Fruit fly (Drosophila melanogaster) whole organism, embryonic: ENCODE results near the gene CG15818.

ENCODE experiments used
- Abd-B ChIP-seq: fragments of 200-800 bp; sonication (Bioruptor generic); optimal IDR thresholded peaks from 2 replicates; lab custom pipeline; 2018; ENCODE audit warnings: missing biosample characterization, mild to moderate bottlenecking, missing genetic modification characterization, moderate library complexity
- Aef1 ChIP-seq: fragments of 200-800 bp; sonication (Bioruptor generic); IDR thresholded peaks from 3 replicates; pipeline ENCODE4 v1.3.6; 2022; ENCODE audit warnings: missing biosample characterization, missing genetic modification characterization
- Atf6 ChIP-seq: fragments of 200-800 bp; sonication (Bioruptor generic); IDR thresholded peaks from 2 replicates; pipeline ENCODE4 v1.3.6; 2022; ENCODE audit warnings: missing biosample characterization, missing genetic modification characterization
- CG10321 ChIP-seq: fragments of 200-800 bp; sonication (Bioruptor generic); IDR thresholded peaks from 2 replicates; pipeline ENCODE4 v1.3.6; 2022; ENCODE audit warnings: missing biosample characterization, missing genetic modification characterization
- CG11723 ChIP-seq: fragments of 200-800 bp; sonication (Bioruptor generic); optimal IDR thresholded peaks from 2 replicates; lab custom pipeline; 2017; ENCODE audit warnings: missing biosample characterization, mild to moderate bottlenecking, missing genetic modification characterization
- CG1233 ChIP-seq: fragments of 200-800 bp; sonication (Bioruptor generic); optimal IDR thresholded peaks from 4 replicates; lab custom pipeline; 2018; ENCODE audit warnings: missing biosample characterization, mild to moderate bottlenecking, missing genetic modification characterization
- CG13775 ChIP-seq: fragments of 200-800 bp; sonication (Bioruptor generic); optimal IDR thresholded peaks from 3 replicates; lab custom pipeline; 2017; ENCODE audit warnings: missing biosample characterization, mild to moderate bottlenecking, missing genetic modification characterization
- CG15269 ChIP-seq: fragments of 200-800 bp; sonication (Bioruptor generic); optimal IDR thresholded peaks from 2 replicates; lab custom pipeline; 2018; ENCODE audit warnings: missing biosample characterization, mild to moderate bottlenecking, missing genetic modification characterization, moderate library complexity
- CG17568 ChIP-seq: fragments of 200-800 bp; sonication (Bioruptor generic); optimal IDR thresholded peaks from 2 replicates; lab custom pipeline; 2018; ENCODE audit warnings: missing biosample characterization, mild to moderate bottlenecking, missing genetic modification characterization, moderate library complexity
- CG17612 ChIP-seq: fragments of 200-800 bp; sonication (Bioruptor generic); IDR thresholded peaks from 2 replicates; pipeline ENCODE4 v1.3.6; 2022; ENCODE audit warnings: missing biosample characterization, missing genetic modification characterization
- CG18011 ChIP-seq: fragments of 200-800 bp; sonication (Bioruptor generic); optimal IDR thresholded peaks from 2 replicates; lab custom pipeline; 2017; ENCODE audit warnings: missing biosample characterization, missing genetic modification characterization, mild to moderate bottlenecking, moderate library complexity, missing genotype
- CG2678 ChIP-seq: fragments of 200-800 bp; sonication (Bioruptor generic); optimal IDR thresholded peaks from 3 replicates; lab custom pipeline; 2019; ENCODE audit warnings: missing biosample characterization, mild to moderate bottlenecking, missing genetic modification characterization, moderate library complexity
- CG32532 ChIP-seq: fragments of 200-800 bp; sonication (Bioruptor generic); IDR thresholded peaks from 2 replicates; pipeline ENCODE4 v1.3.6; 2022; ENCODE audit warnings: missing biosample characterization, missing genetic modification characterization
- CG3281 ChIP-seq: fragments of 200-800 bp; sonication (Bioruptor generic); optimal IDR thresholded peaks from 3 replicates; lab custom pipeline; 2017; ENCODE audit warnings: missing biosample characterization, mild to moderate bottlenecking, missing genetic modification characterization
- CG3847 ChIP-seq: fragments of 200-800 bp; sonication (Bioruptor generic); IDR thresholded peaks from 2 replicates; pipeline ENCODE4 v1.3.6; 2022; ENCODE audit warnings: missing biosample characterization, missing genetic modification characterization
- CG4730 ChIP-seq: fragments of 200-800 bp; sonication (Bioruptor generic); IDR thresholded peaks from 2 replicates; pipeline ENCODE4 v1.3.6; 2022; ENCODE audit warnings: missing biosample characterization, missing genetic modification characterization
- CG7928 ChIP-seq: fragments of 200-800 bp; sonication (Bioruptor generic); optimal IDR thresholded peaks from 2 replicates; lab custom pipeline; 2017; ENCODE audit warnings: missing biosample characterization, mild to moderate bottlenecking, missing genetic modification characterization
- CG8478 ChIP-seq: fragments of >200 bp; optimal IDR thresholded peaks from 2 replicates; lab custom pipeline; 2018
- CG8924 ChIP-seq: fragments of 200-800 bp; optimal IDR thresholded peaks from 3 replicates; lab custom pipeline; 2019; ENCODE audit warnings: missing biosample characterization, mild to moderate bottlenecking, missing genetic modification characterization, moderate library complexity
- CG9609 ChIP-seq: fragments of 200-800 bp; sonication (Bioruptor generic); optimal IDR thresholded peaks from 3 replicates; lab custom pipeline; 2016; ENCODE audit warnings: missing biosample characterization, missing genetic modification characterization
- Doc3 ChIP-seq: fragments of 200-800 bp; sonication (Bioruptor generic); IDR thresholded peaks from 3 replicates; pipeline ENCODE4 v1.3.6; 2022; ENCODE audit warnings: missing biosample characterization, missing genetic modification characterization; ENCODE audit not compliant: partially characterized antibody
- Eip74EF ChIP-seq, 2 experiments: fragments of 200-800 bp in 1 of 2; fragments of >200 bp in 1 of 2; sonication (Bioruptor generic) in 1 of 2; optimal IDR thresholded peaks; 2 replicates each; lab custom pipeline; 2017 to 2019; ENCODE audit warnings: missing biosample characterization in 2 of 2, missing genetic modification characterization in 2 of 2, mild to moderate bottlenecking in 1 of 2, moderate library complexity in 1 of 2
- Ets65A ChIP-seq: fragments of 200-800 bp; sonication (Bioruptor generic); peaks from one replicate; lab custom pipeline; 2016; ENCODE audit warnings: missing biosample characterization, missing genetic modification characterization
- Fer2 ChIP-seq: fragments of 200-800 bp; sonication (Bioruptor generic); optimal IDR thresholded peaks from 2 replicates; lab custom pipeline; 2018; ENCODE audit warnings: missing biosample characterization, mild to moderate bottlenecking, missing genetic modification characterization, moderate library complexity
- GATAe ChIP-seq: fragments of 200-800 bp; sonication (Bioruptor generic); conservative IDR thresholded peaks from 2 replicates; pipeline ENCODE4 v1.3.6; 2022; ENCODE audit warnings: missing biosample characterization, missing genetic modification characterization
- Hmr ChIP-seq: fragments of 200-800 bp; sonication (Bioruptor generic); optimal IDR thresholded peaks from 3 replicates; lab custom pipeline; 2017; ENCODE audit warnings: mild to moderate bottlenecking, missing biosample characterization, missing genetic modification reagents, missing genetic modification characterization
- NK7.1 ChIP-seq: fragments of 200-800 bp; sonication (Bioruptor generic); optimal IDR thresholded peaks from 3 replicates; lab custom pipeline; 2016; ENCODE audit warnings: missing biosample characterization, missing genetic modification characterization
- NfI ChIP-seq: fragments of 200-800 bp; sonication (Bioruptor generic); optimal IDR thresholded peaks from 3 replicates; lab custom pipeline; 2018; ENCODE audit warnings: missing biosample characterization, mild to moderate bottlenecking, missing genetic modification characterization, moderate library complexity
- bab2 ChIP-seq: fragments of 200-800 bp; sonication (Bioruptor generic); optimal IDR thresholded peaks from 2 replicates; lab custom pipeline; 2016; ENCODE audit warnings: missing biosample characterization, missing genetic modification characterization
- bcd ChIP-seq: fragments of 200-800 bp; sonication (Bioruptor generic); optimal IDR thresholded peaks from 2 replicates; lab custom pipeline; 2017; ENCODE audit warnings: missing biosample characterization, mild to moderate bottlenecking, missing genetic modification characterization
- crc ChIP-seq: fragments of 200-800 bp; sonication (Bioruptor generic); optimal IDR thresholded peaks from 2 replicates; lab custom pipeline; 2016; ENCODE audit warnings: missing biosample characterization, missing genetic modification characterization
- croc ChIP-seq: fragments of 200-800 bp; sonication (Bioruptor generic); conservative IDR thresholded peaks from 3 replicates; pipeline ENCODE4 v1.3.6; 2022; ENCODE audit warnings: missing biosample characterization, missing genetic modification characterization
- cwo ChIP-seq: fragments of 200-800 bp; sonication (Bioruptor generic); optimal IDR thresholded peaks from 3 replicates; lab custom pipeline; 2017; ENCODE audit warnings: missing biosample characterization, missing genetic modification characterization, mild to moderate bottlenecking, moderate library complexity, missing genetic modification reagents
- dmrt11E ChIP-seq: fragments of 200-800 bp; sonication (Bioruptor generic); optimal IDR thresholded peaks from 3 replicates; lab custom pipeline; 2018; ENCODE audit warnings: missing biosample characterization, mild to moderate bottlenecking, missing genetic modification characterization, moderate library complexity
- fd3F ChIP-seq: fragments of 200-800 bp; sonication (Bioruptor generic); optimal IDR thresholded peaks from 2 replicates; lab custom pipeline; 2018; ENCODE audit warnings: missing biosample characterization, mild to moderate bottlenecking, missing genetic modification characterization, moderate library complexity
- gfzf ChIP-seq: fragments of 200-800 bp; sonication (Bioruptor generic); optimal IDR thresholded peaks from 2 replicates; lab custom pipeline; 2016; ENCODE audit warnings: missing biosample characterization, mild to moderate bottlenecking, missing genetic modification characterization, moderate library complexity
- insv ChIP-seq, 2 experiments: fragments of 200-800 bp; sonication (Bioruptor generic); optimal IDR thresholded peaks; 3 replicates each; lab custom pipeline; 2016 to 2018; ENCODE audit warnings: missing biosample characterization in 2 of 2, missing genetic modification characterization in 2 of 2
- inv ChIP-seq: fragments of 200-800 bp; sonication (Bioruptor generic); IDR thresholded peaks from 2 replicates; pipeline ENCODE4 v1.3.6; 2022; ENCODE audit warnings: missing biosample characterization, missing genetic modification characterization; ENCODE audit not compliant: partially characterized antibody
- lmd ChIP-seq: fragments of 200-800 bp; sonication (Bioruptor generic); IDR thresholded peaks from 2 replicates; pipeline ENCODE4 v1.3.6; 2022; ENCODE audit warnings: missing biosample characterization, missing genetic modification characterization
- nerfin-1 ChIP-seq: fragments of 200-800 bp; sonication (Bioruptor generic); optimal IDR thresholded peaks from 3 replicates; lab custom pipeline; 2019; ENCODE audit warnings: missing biosample characterization, mild to moderate bottlenecking, missing genetic modification characterization, moderate library complexity
- onecut ChIP-seq: fragments of 200-800 bp; sonication (Bioruptor generic); IDR thresholded peaks from 2 replicates; pipeline ENCODE4 v1.3.6; 2022; ENCODE audit warnings: missing biosample characterization, missing genetic modification characterization
- org-1 ChIP-seq: fragments of 200-800 bp; sonication (Bioruptor generic); optimal IDR thresholded peaks from 2 replicates; lab custom pipeline; 2017; ENCODE audit warnings: missing biosample characterization, missing genetic modification characterization
- prd ChIP-seq, 3 experiments: fragments of >200 bp in 2 of 3; fragments of 200-800 bp in 1 of 3; sonication (Bioruptor generic) in 1 of 3; optimal IDR thresholded peaks in 2 of 3; IDR thresholded peaks in 1 of 3; 2 replicates in 2 of 3; 3 replicates in 1 of 3; pipeline versions ENCODE4 v1.3.6 to Lab custom; 2017 to 2022; ENCODE audit warnings: missing biosample characterization in 1 of 3, missing genetic modification characterization in 1 of 3
- psq ChIP-seq: fragments of 200-800 bp; sonication (Bioruptor generic); optimal IDR thresholded peaks from 2 replicates; lab custom pipeline; 2017; ENCODE audit warnings: missing biosample characterization, missing genetic modification characterization
- schlank ChIP-seq: fragments of 200-800 bp; sonication (Bioruptor generic); optimal IDR thresholded peaks from 2 replicates; lab custom pipeline; 2018; ENCODE audit warnings: missing biosample characterization, mild to moderate bottlenecking, missing genetic modification characterization
- sd ChIP-seq: fragments of 200-800 bp; sonication (Bioruptor generic); optimal IDR thresholded peaks from 3 replicates; lab custom pipeline; 2018; ENCODE audit warnings: missing biosample characterization, mild to moderate bottlenecking, missing genetic modification characterization, moderate library complexity
- shn ChIP-seq: fragments of 200-800 bp; sonication (Bioruptor generic); optimal IDR thresholded peaks from 3 replicates; lab custom pipeline; 2016; ENCODE audit warnings: missing biosample characterization, missing genetic modification characterization
- sr ChIP-seq: fragments of 200-800 bp; sonication (Bioruptor generic); IDR thresholded peaks from 3 replicates; pipeline ENCODE4 v1.3.6; 2022; ENCODE audit warnings: missing biosample characterization, missing genetic modification characterization
- zen ChIP-seq: fragments of 200-800 bp; sonication (Bioruptor generic); optimal IDR thresholded peaks from 3 replicates; lab custom pipeline; 2018; ENCODE audit warnings: missing biosample characterization, mild to moderate bottlenecking, missing genetic modification characterization, moderate library complexity
- zfh2 ChIP-seq: fragments of 200-800 bp; sonication (Bioruptor generic); optimal IDR thresholded peaks from 2 replicates; lab custom pipeline; 2016; ENCODE audit warnings: missing biosample characterization, missing genetic modification characterization

The CG15818 gene

DNA sequence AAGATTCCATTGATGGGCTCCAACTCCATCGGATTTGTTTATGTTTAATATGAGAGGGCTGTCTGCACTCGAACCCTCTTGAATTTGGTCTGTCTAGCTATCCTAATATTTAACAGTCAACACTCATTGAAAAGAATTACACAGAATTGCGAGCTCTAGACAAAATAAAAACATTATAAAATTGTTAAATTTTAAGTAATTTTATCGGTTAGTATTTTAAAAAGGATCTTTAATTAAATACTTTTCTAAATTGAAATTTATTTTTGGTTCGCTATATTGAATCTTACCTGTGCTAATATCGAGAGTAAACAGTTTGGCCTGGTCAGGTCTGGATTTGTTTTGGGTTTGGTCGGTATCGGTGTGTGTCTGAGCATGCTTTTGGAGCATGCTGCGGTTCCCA is 9.1 kb upstream of the CG15818 start (continued):
- TF ChIP-seq Eip74EF (GFP tag; optimal IDR thresholded peaks at IDR 0.05; lab: Kevin White, UChicago) (peak in 1 of 2 experiments; percentile 60), GATAe (GFP tag; lab: Robert Waterston, UW) (no peak), CG17568 (GFP tag; lab: Kevin White, UChicago) (no peak), Ets65A (GFP tag; lab: Kevin White, UChicago) (no peak), CG10321 (peak; percentile 32; the same call in 1 of the 2 replicates), bcd (peak; percentile 57), zen (tag; lab: Kevin White, UChicago) (peak; percentile 45), shn (GFP tag; lab: Kevin White, UChicago) (no peak), fd3F (GFP tag; lab: Kevin White, UChicago) (peak; percentile 82), Atf6 (GFP tag; lab: Robert Waterston, UW) (peak; percentile 76), CG9609 (GFP tag; lab: Kevin White, UChicago) (peak; percentile 6), CG2678 (tag; lab: Kevin White, UChicago) (peak; percentile 86), CG13775 (GFP tag; lab: Kevin White, UChicago) (peak; percentile 36), zfh2 (peak; percentile 35), sr (GFP tag; lab: Robert Waterston, UW) (no peak), CG8478 (no peak), Aef1 (GFP tag; lab: Robert Waterston, UW) (peak; percentile 82), Hmr (peak; percentile 62), insv (GFP tag; optimal IDR thresholded peaks at IDR 0.05; lab: Kevin White, UChicago) (no peak), CG11723 (GFP tag; lab: Kevin White, UChicago) (peak; percentile 36), Fer2 (peak; percentile 56), psq (GFP tag; lab: Kevin White, UChicago) (no peak), CG8924 (peak; percentile 75), CG1233 (GFP tag; lab: Kevin White, UChicago) (peak; percentile 46), CG32532 (GFP tag; lab: Robert Waterston, UW) (peak; percentile 80), CG17612 (GFP tag; lab: Robert Waterston, UW) (0 out of 2 replicates have a peak, but pooled peaks have one; percentile 53), nerfin-1 (tag; lab: Kevin White, UChicago) (peak; percentile 56), onecut (GFP tag; lab: Robert Waterston, UW) (0 out of 2 replicates have a peak, but pooled peaks have one; percentile 39), CG7928 (GFP tag; lab: Kevin White, UChicago) (peak; percentile 12), NfI (GFP tag; lab: Kevin White, UChicago) (peak; percentile 79), Doc3 (no peak), bab2 (GFP tag; lab: Kevin White, UChicago) (no peak), CG4730 (GFP tag; lab: Robert Waterston, UW) (peak; percentile 64), CG3847 (GFP tag; lab: Robert Waterston, UW) (peak; percentile 76), crc (GFP tag; lab: Kevin White, UChicago) (no peak), Abd-B (GFP tag; lab: Kevin White, UChicago) (peak; percentile 45), CG15269 (tag; lab: Kevin White, UChicago) (peak; percentile 78), schlank (peak; percentile 27), gfzf (GFP tag; lab: Kevin White, UChicago) (no peak), croc (GFP tag; lab: Robert Waterston, UW) (0 out of 3 replicates have a peak, but pooled peaks have one; percentile 23), cwo (GFP tag; lab: Kevin White, UChicago) (peak; percentile 60), inv (no peak), CG18011 (GFP tag; lab: Kevin White, UChicago) (no peak), dmrt11E (peak; percentile 67), sd (peak; percentile 14), org-1 (GFP tag; lab: Kevin White, UChicago) (peak; percentile 27), prd (optimal IDR thresholded peaks at IDR 0.05; lab: Kevin White, UChicago) (no peak), prd (GFP tag; IDR thresholded peaks at IDR 0.05; lab: Robert Waterston, UW) (peak; percentile 84), CG3281 (peak; percentile 56), lmd (GFP tag; lab: Robert Waterston, UW) (peak; percentile 83), NK7.1 (no peak)
